Fruit fly (Drosophila melanogaster): Measurements from ENCODE around the gene CG9775.

The CG9775 gene

dm6 chr3R:4666014-4666652 is 24.5 kb upstream of the CG9775 start:
- no peak for TF ChIP-seq CG7101 (tag; optimal IDR thresholded peaks at IDR 0.05)
- no peak for TF ChIP-seq CG7045 (GFP tag; optimal IDR thresholded peaks at IDR 0.05)
- no peak for TF ChIP-seq cnc (optimal IDR thresholded peaks at IDR 0.05)
- TF ChIP-seq kay (GFP tag; ENCODE audit: borderline replicate concordance): peak; percentile 66

- peak; percentile 56 for TF ChIP-seq bab1 (GFP tag; optimal IDR thresholded peaks at IDR 0.05)
- TF ChIP-seq CG14711 (tag; optimal IDR thresholded peaks at IDR 0.05): peak; percentile 89
- peak; percentile 94 for TF ChIP-seq Hr96 (GFP tag; optimal IDR thresholded peaks at IDR 0.05)
- peak in 1 of 2 experiments; percentile 88 for TF ChIP-seq cnc (optimal IDR thresholded peaks at IDR 0.05)
- peak; percentile 99 for TF ChIP-seq CG7045 (GFP tag; optimal IDR thresholded peaks at IDR 0.05)
- peak; percentile 98 for TF ChIP-seq CG11617 (GFP tag; optimal IDR thresholded peaks at IDR 0.05)
- peak; percentile 97 for TF ChIP-seq CG33017 (tag; optimal IDR thresholded peaks at IDR 0.05)
- peak; percentile 100 for TF ChIP-seq Crg-1 (GFP tag; optimal IDR thresholded peaks at IDR 0.05)
- peak; percentile 99 for TF ChIP-seq kay (GFP tag; ENCODE audit: borderline replicate concordance)
- peak; percentile 96 for TF ChIP-seq Clk (GFP tag; optimal IDR thresholded peaks at IDR 0.05)
- peak; percentile 95 for TF ChIP-seq toe (GFP tag; optimal IDR thresholded peaks at IDR 0.05)
- peak; percentile 96 for TF ChIP-seq Mnt (GFP tag; optimal IDR thresholded peaks at IDR 0.05)
- peak; percentile 99 for TF ChIP-seq cic (GFP tag; optimal IDR thresholded peaks at IDR 0.05)
- peak; percentile 92 for TF ChIP-seq CG5204 (GFP tag; optimal IDR thresholded peaks at IDR 0.05)
- peak; percentile 99 for TF ChIP-seq CG12768 (GFP tag; optimal IDR thresholded peaks at IDR 0.05)
- peak; percentile 99 for TF ChIP-seq CG7101 (tag; optimal IDR thresholded peaks at IDR 0.05)
- TF ChIP-seq tj (GFP tag; optimal IDR thresholded peaks at IDR 0.05): peak; percentile 77
- peak; percentile 99 for TF ChIP-seq CG1620 (GFP tag; optimal IDR thresholded peaks at IDR 0.05)
- TF ChIP-seq pad (GFP tag; optimal IDR thresholded peaks at IDR 0.05): peak; percentile 93
- TF ChIP-seq ovo (GFP tag; optimal IDR thresholded peaks at IDR 0.05): peak; percentile 100
Measured at dm6 chr3R:4664947-4665346, 23.3 kb upstream of the CG9775 start.

dm6 chr3R:4664199-4664598 is 22.6 kb upstream of the CG9775 start:
- TF ChIP-seq CG12768 (GFP tag; optimal IDR thresholded peaks at IDR 0.05): no peak

dm6 chr3R:4663068-4663467 is 21.4 kb upstream of the CG9775 start:
- TF ChIP-seq CG7045 (GFP tag; optimal IDR thresholded peaks at IDR 0.05) (no peak), CG5204 (GFP tag; optimal IDR thresholded peaks at IDR 0.05) (no peak), CG11617 (GFP tag; optimal IDR thresholded peaks at IDR 0.05) (no peak)

dm6 chr3R:4661640-4662039 is 20.0 kb upstream of the CG9775 start:
- TF ChIP-seq Mnt (GFP tag; optimal IDR thresholded peaks at IDR 0.05) (no peak), CG33017 (tag; optimal IDR thresholded peaks at IDR 0.05) (no peak), Clk (GFP tag; optimal IDR thresholded peaks at IDR 0.05) (no peak), CG12768 (GFP tag; optimal IDR thresholded peaks at IDR 0.05) (no peak), CG1620 (GFP tag; optimal IDR thresholded peaks at IDR 0.05) (no peak), toe (GFP tag; optimal IDR thresholded peaks at IDR 0.05) (no peak)

- peak; percentile 75 for TF ChIP-seq cic (GFP tag; optimal IDR thresholded peaks at IDR 0.05)
- TF ChIP-seq kay (GFP tag; ENCODE audit: borderline replicate concordance): no peak
- TF ChIP-seq pad (GFP tag; optimal IDR thresholded peaks at IDR 0.05): peak; percentile 65
- no peak for TF ChIP-seq CG12768 (GFP tag; optimal IDR thresholded peaks at IDR 0.05)
- TF ChIP-seq CG1620 (GFP tag; optimal IDR thresholded peaks at IDR 0.05): no peak
- peak; percentile 87 for TF ChIP-seq ovo (GFP tag; optimal IDR thresholded peaks at IDR 0.05)
- peak; percentile 63 for TF ChIP-seq Crg-1 (GFP tag; optimal IDR thresholded peaks at IDR 0.05)
- peak; percentile 42 for TF ChIP-seq CG7045 (GFP tag; optimal IDR thresholded peaks at IDR 0.05)
- peak; percentile 38 for TF ChIP-seq CG11617 (GFP tag; optimal IDR thresholded peaks at IDR 0.05)
- TF ChIP-seq cnc (optimal IDR thresholded peaks at IDR 0.05): no peak
- no peak for TF ChIP-seq tj (GFP tag; optimal IDR thresholded peaks at IDR 0.05)
- TF ChIP-seq Mnt (GFP tag; optimal IDR thresholded peaks at IDR 0.05): no peak
- no peak for TF ChIP-seq CG33017 (tag; optimal IDR thresholded peaks at IDR 0.05)
- TF ChIP-seq CG5204 (GFP tag; optimal IDR thresholded peaks at IDR 0.05): no peak
Measured at dm6 chr3R:4659934-4660353, 18.3 kb upstream of the CG9775 start.

- peak; percentile 74 for TF ChIP-seq bab1 (GFP tag; optimal IDR thresholded peaks at IDR 0.05)
- no peak for TF ChIP-seq Clk (GFP tag; optimal IDR thresholded peaks at IDR 0.05)
- no peak for TF ChIP-seq Hr96 (GFP tag; optimal IDR thresholded peaks at IDR 0.05)
- TF ChIP-seq CG33017 (tag; optimal IDR thresholded peaks at IDR 0.05): peak; percentile 29
- no peak for TF ChIP-seq ovo (GFP tag; optimal IDR thresholded peaks at IDR 0.05)
- TF ChIP-seq Mnt (GFP tag; optimal IDR thresholded peaks at IDR 0.05): peak; percentile 82
- TF ChIP-seq tj (GFP tag; optimal IDR thresholded peaks at IDR 0.05): peak; percentile 67
- peak; percentile 15 for TF ChIP-seq CG14711 (tag; optimal IDR thresholded peaks at IDR 0.05)
- peak; percentile 71 for TF ChIP-seq pad (GFP tag; optimal IDR thresholded peaks at IDR 0.05)
- TF ChIP-seq toe (GFP tag; optimal IDR thresholded peaks at IDR 0.05): no peak
- peak; percentile 82 for TF ChIP-seq cic (GFP tag; optimal IDR thresholded peaks at IDR 0.05)
- TF ChIP-seq Crg-1 (GFP tag; optimal IDR thresholded peaks at IDR 0.05): no peak
- TF ChIP-seq CG7101 (tag; optimal IDR thresholded peaks at IDR 0.05): peak; percentile 52
- TF ChIP-seq kay (GFP tag; ENCODE audit: borderline replicate concordance): peak; percentile 40
- peak; percentile 54 for TF ChIP-seq CG1620 (GFP tag; optimal IDR thresholded peaks at IDR 0.05)
- TF ChIP-seq CG5204 (GFP tag; optimal IDR thresholded peaks at IDR 0.05): no peak
- TF ChIP-seq CG11617 (GFP tag; optimal IDR thresholded peaks at IDR 0.05): peak; percentile 80
- TF ChIP-seq CG12768 (GFP tag; optimal IDR thresholded peaks at IDR 0.05): peak; percentile 77
- TF ChIP-seq cnc (optimal IDR thresholded peaks at IDR 0.05): no peak
- TF ChIP-seq CG7045 (GFP tag; optimal IDR thresholded peaks at IDR 0.05): peak; percentile 57
Measured at dm6 chr3R:4658991-4659933, 17.6 kb upstream of the CG9775 start, which contains the start of gene smash. Gene smash (plus strand): TSS chr3R:4659579.
